Worm (Caenorhabditis elegans): Measurements from ENCODE around the gene C38D4.10.

The C38D4.10 gene

ce11 chrIII:4754001-4754561 lies 28.2 kb upstream of the C38D4.10 start, which contains the start of the genes rps-0 and rbg-3 (continued):
- no peak for TF ChIP-seq nhr-84 (tag; optimal IDR thresholded peaks at IDR 0.05)
- peak; percentile 82 for TF ChIP-seq egl-13 (tag; optimal IDR thresholded peaks at IDR 0.05)
- no peak for TF ChIP-seq sptf-1 (tag; optimal IDR thresholded peaks at IDR 0.05)
- no peak for TF ChIP-seq nhr-28 (tag; optimal IDR thresholded peaks at IDR 0.05)
- TF ChIP-seq ztf-11 (tag; optimal IDR thresholded peaks at IDR 0.05): peak in 1 of 2 experiments; percentile 72

ce11 chrIII:4756983-4757382 lies 25.3 kb upstream of the C38D4.10 start, which contains the start of gene fbxl-2:
fbxl-2 (plus strand) TSS chrIII:4757260.
- TF ChIP-seq mdl-1 (tag; optimal IDR thresholded peaks at IDR 0.05): peak in 1 of 2 experiments; percentile 79
- peak; percentile 92 to 100 for TF ChIP-seq efl-1 (optimal IDR thresholded peaks at IDR 0.05)
- peak; percentile 99 to 100 for TF ChIP-seq efl-1 (GFP tag; optimal IDR thresholded peaks at IDR 0.05 in 1 of 2)
- peak; percentile 97 for TF ChIP-seq tbx-2 (tag; optimal IDR thresholded peaks at IDR 0.05)
- no peak for TF ChIP-seq pag-3 (tag; optimal IDR thresholded peaks at IDR 0.05; ENCODE audit: borderline replicate concordance, insufficient read depth)
- TF ChIP-seq ama-1 (optimal IDR thresholded peaks at IDR 0.05): no peak
- TF ChIP-seq ets-5 (GFP tag; IDR thresholded peaks at IDR 0.05): no peak
- peak; percentile 97 for TF ChIP-seq xbp-1 (tag; optimal IDR thresholded peaks at IDR 0.05)
- no peak for TF ChIP-seq ces-1 (GFP tag; optimal IDR thresholded peaks at IDR 0.05)
- peak; percentile 94 for TF ChIP-seq unc-86 (tag; optimal IDR thresholded peaks at IDR 0.05)
- no peak for TF ChIP-seq egl-27 (tag; optimal IDR thresholded peaks at IDR 0.05)
- TF ChIP-seq zip-4 (GFP tag; optimal IDR thresholded peaks at IDR 0.05): peak; percentile 88
- peak; percentile 97 for TF ChIP-seq nhr-85 (tag)
- peak; percentile 94 for TF ChIP-seq lin-14 (GFP tag; optimal IDR thresholded peaks at IDR 0.05)
- peak; percentile 83 for TF ChIP-seq ceh-88 (GFP tag; IDR thresholded peaks at IDR 0.05)
- TF ChIP-seq dsc-1 (tag; optimal IDR thresholded peaks at IDR 0.05): peak; percentile 95
- peak; percentile 18 for TF ChIP-seq nhr-76 (tag; optimal IDR thresholded peaks at IDR 0.05)
- TF ChIP-seq lin-13 (GFP tag; optimal IDR thresholded peaks at IDR 0.05): peak; percentile 96
- peak; percentile 95 for TF ChIP-seq nhr-20 (tag; optimal IDR thresholded peaks at IDR 0.05)
- TF ChIP-seq ceh-82 (tag; optimal IDR thresholded peaks at IDR 0.05): peak; percentile 97 to 99 (median 98)
- TF ChIP-seq ztf-4 (tag; optimal IDR thresholded peaks at IDR 0.05): peak; percentile 91
- TF ChIP-seq fkh-10 (GFP tag; optimal IDR thresholded peaks at IDR 0.05): peak; percentile 80
- TF ChIP-seq mep-1 (tag; optimal IDR thresholded peaks at IDR 0.05): peak; percentile 97
- peak; percentile 94 for TF ChIP-seq grh-1 (GFP tag; IDR thresholded peaks at IDR 0.05)
- TF ChIP-seq F16B12.6 (tag; optimal IDR thresholded peaks at IDR 0.05): peak; percentile 79
- peak; percentile 90 for TF ChIP-seq nhr-237 (tag; optimal IDR thresholded peaks at IDR 0.05)
- peak; percentile 93 for TF ChIP-seq mab-9 (GFP tag; IDR thresholded peaks at IDR 0.05)
- peak; percentile 47 for TF ChIP-seq aha-1 (tag; optimal IDR thresholded peaks at IDR 0.05)
- TF ChIP-seq ztf-11 (tag; optimal IDR thresholded peaks at IDR 0.05): peak in 1 of 2 experiments; percentile 88
- peak; percentile 73 for TF ChIP-seq fkh-4 (tag; optimal IDR thresholded peaks at IDR 0.05; ENCODE audit: borderline replicate concordance)
- peak; percentile 83 for TF ChIP-seq aly-2 (tag; optimal IDR thresholded peaks at IDR 0.05)
- peak; percentile 97 for TF ChIP-seq lsy-2 (tag; optimal IDR thresholded peaks at IDR 0.05)
- TF ChIP-seq swsn-7 (tag; optimal IDR thresholded peaks at IDR 0.05): peak; percentile 95
- TF ChIP-seq lin-15B (tag; optimal IDR thresholded peaks at IDR 0.05): peak; percentile 98
- TF ChIP-seq skn-1 (tag; optimal IDR thresholded peaks at IDR 0.05): peak; percentile 96
- peak; percentile 89 for TF ChIP-seq egl-13 (tag; optimal IDR thresholded peaks at IDR 0.05)
- no peak for TF ChIP-seq Y116A8C.19 (tag; optimal IDR thresholded peaks at IDR 0.05; ENCODE audit: borderline replicate concordance)
- TF ChIP-seq tlp-1 (tag; optimal IDR thresholded peaks at IDR 0.05): no peak
- peak; percentile 82 for TF ChIP-seq lir-3 (tag; optimal IDR thresholded peaks at IDR 0.05; ENCODE audit: poor library complexity)
- no peak for TF ChIP-seq pqm-1 (tag; optimal IDR thresholded peaks at IDR 0.05)
- TF ChIP-seq sptf-1 (tag; optimal IDR thresholded peaks at IDR 0.05): no peak
- TF ChIP-seq vab-15 (tag; optimal IDR thresholded peaks at IDR 0.05): no peak
- peak; percentile 3 for TF ChIP-seq nhr-12 (tag; optimal IDR thresholded peaks at IDR 0.05)
- peak; percentile 93 for TF ChIP-seq irx-1 (tag; optimal IDR thresholded peaks at IDR 0.05)
- peak; percentile 98 for TF ChIP-seq snu-23 (GFP tag; optimal IDR thresholded peaks at IDR 0.05)
- TF ChIP-seq efl-3 (GFP tag; optimal IDR thresholded peaks at IDR 0.05): peak; percentile 33
- TF ChIP-seq ceh-63 (GFP tag; optimal IDR thresholded peaks at IDR 0.05): peak; percentile 44
- TF ChIP-seq alr-1 (tag; optimal IDR thresholded peaks at IDR 0.05; ENCODE audit: borderline replicate concordance): no peak
- TF ChIP-seq fos-1 (tag; optimal IDR thresholded peaks at IDR 0.05): peak; percentile 87

Data from whole organism, L1 larva.